Worm (Caenorhabditis elegans): ENCODE results near the gene thoc-2.

DNA sequence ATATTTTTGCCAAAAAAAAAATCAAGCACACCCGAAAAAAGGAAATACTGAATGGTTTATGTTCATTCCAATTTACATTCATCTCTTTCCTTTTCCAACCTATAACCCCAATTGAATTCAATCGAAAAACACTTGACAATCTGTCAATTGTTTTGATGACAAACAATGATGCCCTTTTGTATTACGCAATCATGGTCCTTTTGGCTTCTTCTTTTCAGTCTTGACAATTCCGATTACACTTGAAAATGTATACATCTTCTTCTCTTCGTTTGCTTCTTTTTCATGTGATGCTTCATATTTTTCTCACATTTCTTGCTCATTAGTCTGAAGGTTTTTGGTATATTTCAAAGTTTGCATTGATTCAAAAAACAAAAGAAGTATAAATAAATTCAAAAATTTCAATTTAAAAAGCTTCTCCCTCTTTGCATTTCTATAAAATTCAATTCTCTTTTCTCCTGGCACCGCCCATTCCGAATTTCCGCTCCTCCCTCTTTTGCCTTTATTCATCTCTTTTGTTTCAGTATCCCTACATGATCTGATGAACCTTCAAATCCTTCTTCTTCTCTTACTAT, 36.5 kb upstream of the thoc-2 start, which contains the start of gene C56G2.4:
- TF ChIP-seq unc-62 (GFP tag; optimal IDR thresholded peaks at IDR 0.05) (no peak), mes-4 (tag; optimal IDR thresholded peaks at IDR 0.05) (no peak), let-607 (tag; optimal IDR thresholded peaks at IDR 0.05) (no peak), lsl-1 (GFP tag; optimal IDR thresholded peaks at IDR 0.05) (no peak), ztf-26 (tag; optimal IDR thresholded peaks at IDR 0.05) (no peak), B0261.1 (tag; optimal IDR thresholded peaks at IDR 0.05) (no peak), nfya-1 (tag; optimal IDR thresholded peaks at IDR 0.05; ENCODE audit: borderline replicate concordance, insufficient read depth) (no peak), egl-18 (GFP tag; IDR thresholded peaks at IDR 0.05) (no peak), rpc-1 (optimal IDR thresholded peaks at IDR 0.05) (no peak), rpc-1 (tag; optimal IDR thresholded peaks at IDR 0.05) (no peak), sea-2 (GFP tag; IDR thresholded peaks at IDR 0.05) (no peak), nfyb-1 (GFP tag; IDR thresholded peaks at IDR 0.05) (no peak), akir-1 (GFP tag; optimal IDR thresholded peaks at IDR 0.05) (no peak)

All from whole organism, young adult.